Fruit fly (Drosophila melanogaster) whole organism, embryonic: Measurements from ENCODE around the gene CG15337.

Experiments
- Asciz ChIP-seq: fragments of 200-800 bp; sonication (Bioruptor generic); optimal IDR thresholded peaks from 2 replicates; lab custom pipeline; 2017; ENCODE audit warnings: missing biosample characterization, mild to moderate bottlenecking, missing genetic modification characterization, missing genetic modification reagents
- Awh ChIP-seq: fragments of 200-800 bp; sonication (Bioruptor generic); IDR thresholded peaks from 2 replicates; pipeline ENCODE4, ENCODE4 v1.3.6; 2022; ENCODE audit warnings: missing biosample characterization, missing genetic modification characterization
- CG10147 ChIP-seq: fragments of 200-800 bp; sonication (Bioruptor generic); optimal IDR thresholded peaks from 2 replicates; lab custom pipeline; 2019; ENCODE audit warnings: missing biosample characterization, mild to moderate bottlenecking, missing genetic modification characterization, moderate library complexity
- CG1024 ChIP-seq: fragments of 200-800 bp; sonication (Bioruptor generic); IDR thresholded peaks from 2 replicates; pipeline ENCODE4 v1.3.6; 2022; ENCODE audit warnings: missing biosample characterization, missing genetic modification characterization
- CG11696 ChIP-seq: fragments of 200-800 bp; sonication (Bioruptor generic); IDR thresholded peaks from 2 replicates; pipeline ENCODE4 v1.3.6; 2022; ENCODE audit warnings: missing biosample characterization, missing genetic modification characterization
- CG12219 ChIP-seq: fragments of 200-800 bp; sonication (Bioruptor generic); optimal IDR thresholded peaks from 3 replicates; lab custom pipeline; 2018; ENCODE audit warnings: missing biosample characterization, mild to moderate bottlenecking, missing genetic modification characterization
- CG12744 ChIP-seq: fragments of 200-800 bp; sonication (Bioruptor generic); optimal IDR thresholded peaks from 2 replicates; lab custom pipeline; 2016; ENCODE audit warnings: missing biosample characterization, missing genetic modification characterization
- CG12769 ChIP-seq: fragments of 200-800 bp; sonication (Bioruptor generic); optimal IDR thresholded peaks from 2 replicates; lab custom pipeline; 2019; ENCODE audit warnings: missing biosample characterization, mild to moderate bottlenecking, missing genetic modification characterization, moderate library complexity
- CG13624 ChIP-seq: fragments of 200-800 bp; sonication (Bioruptor generic); optimal IDR thresholded peaks from 2 replicates; lab custom pipeline; 2016; ENCODE audit warnings: missing biosample characterization, missing genetic modification characterization
- CG14860 ChIP-seq: fragments of 200-800 bp; sonication (Bioruptor generic); IDR thresholded peaks from 3 replicates; pipeline ENCODE4 v1.3.6; 2022; ENCODE audit warnings: missing biosample characterization, missing genetic modification characterization; ENCODE audit not compliant: partially characterized antibody
- CG15514 ChIP-seq: fragments of 200-800 bp; sonication (Bioruptor generic); optimal IDR thresholded peaks from 3 replicates; lab custom pipeline; 2017; ENCODE audit warnings: missing biosample characterization, missing genetic modification characterization, mild to moderate bottlenecking, moderate library complexity, missing genetic modification reagents
- CG16813 ChIP-seq: fragments of 200-800 bp; sonication (Bioruptor generic); IDR thresholded peaks from 3 replicates; pipeline ENCODE4 v1.3.6; 2022; ENCODE audit warnings: missing biosample characterization, missing genetic modification characterization; ENCODE audit not compliant: partially characterized antibody
- CG17829 ChIP-seq: fragments of 200-800 bp; optimal IDR thresholded peaks from 2 replicates; lab custom pipeline; 2019; ENCODE audit warnings: missing biosample characterization, mild to moderate bottlenecking, missing genetic modification characterization, moderate library complexity
- CG18619 ChIP-seq: fragments of 200-800 bp; sonication (Bioruptor generic); optimal IDR thresholded peaks from 3 replicates; lab custom pipeline; 2017; ENCODE audit warnings: missing biosample characterization, mild to moderate bottlenecking, missing genetic modification characterization
- CG2678 ChIP-seq: fragments of 200-800 bp; sonication (Bioruptor generic); optimal IDR thresholded peaks from 3 replicates; lab custom pipeline; 2019; ENCODE audit warnings: missing biosample characterization, mild to moderate bottlenecking, missing genetic modification characterization, moderate library complexity
- CG30020 ChIP-seq: fragments of 200-800 bp; optimal IDR thresholded peaks from 2 replicates; lab custom pipeline; 2019; ENCODE audit warnings: missing biosample characterization, mild to moderate bottlenecking, missing genetic modification characterization, moderate library complexity
- CG32772 ChIP-seq: fragments of 200-800 bp; sonication (Bioruptor generic); IDR thresholded peaks from 2 replicates; pipeline ENCODE4 v1.3.6; 2022; ENCODE audit warnings: missing biosample characterization, missing genetic modification characterization
- CG4820 ChIP-seq: fragments of 200-800 bp; sonication (Bioruptor generic); optimal IDR thresholded peaks from 3 replicates; lab custom pipeline; 2016; ENCODE audit warnings: missing biosample characterization, missing genetic modification characterization
- CG5180 ChIP-seq: fragments of 200-800 bp; sonication (Bioruptor generic); optimal IDR thresholded peaks from 3 replicates; lab custom pipeline; 2017; ENCODE audit warnings: missing biosample characterization, missing genetic modification characterization, mild to moderate bottlenecking, moderate library complexity, missing genetic modification reagents
- CG6272 ChIP-seq: fragments of 200-800 bp; sonication (Bioruptor generic); IDR thresholded peaks from 2 replicates; pipeline ENCODE4 v1.3.6; 2022; ENCODE audit warnings: missing biosample characterization, missing genetic modification characterization
- CG6683 ChIP-seq: fragments of 200-800 bp; sonication (Bioruptor generic); optimal IDR thresholded peaks from 2 replicates; lab custom pipeline; 2017; ENCODE audit warnings: missing biosample characterization, mild to moderate bottlenecking, missing genetic modification characterization, missing genetic modification reagents
- CG6689 ChIP-seq: fragments of 200-800 bp; sonication (Bioruptor generic); IDR thresholded peaks from 2 replicates; pipeline ENCODE4 v1.3.6; 2022; ENCODE audit warnings: missing biosample characterization, missing genetic modification characterization
- CG7372 ChIP-seq: fragments of 200-800 bp; sonication (Bioruptor generic); IDR thresholded peaks from 2 replicates; pipeline ENCODE4 v1.3.6; 2022; ENCODE audit warnings: missing biosample characterization, missing genetic modification characterization
- CG7745 ChIP-seq: fragments of 200-800 bp; sonication (Bioruptor generic); optimal IDR thresholded peaks from 2 replicates; lab custom pipeline; 2018; ENCODE audit warnings: missing biosample characterization, mild to moderate bottlenecking, missing genetic modification characterization, moderate library complexity
- D19B ChIP-seq: fragments of 200-800 bp; sonication (Bioruptor generic); optimal IDR thresholded peaks from 2 replicates; lab custom pipeline; 2017; ENCODE audit warnings: missing biosample characterization, mild to moderate bottlenecking, missing genetic modification characterization
- Fer2 ChIP-seq: fragments of 200-800 bp; sonication (Bioruptor generic); optimal IDR thresholded peaks from 2 replicates; lab custom pipeline; 2018; ENCODE audit warnings: missing biosample characterization, mild to moderate bottlenecking, missing genetic modification characterization, moderate library complexity
- HLH3B ChIP-seq: fragments of 200-800 bp; sonication (Bioruptor generic); IDR thresholded peaks from 2 replicates; pipeline ENCODE4 v1.3.6; 2022; ENCODE audit warnings: missing biosample characterization, missing genetic modification characterization
- HLHmδ ChIP-seq: fragments of 200-800 bp; sonication (Bioruptor generic); optimal IDR thresholded peaks from 2 replicates; lab custom pipeline; 2018; ENCODE audit warnings: missing biosample characterization, mild to moderate bottlenecking, missing genetic modification characterization, moderate library complexity
- Lim3 ChIP-seq: fragments of 200-800 bp; sonication (Bioruptor generic); IDR thresholded peaks from 2 replicates; pipeline ENCODE4 v1.3.6; 2022; ENCODE audit warnings: missing biosample characterization, missing genetic modification characterization
- Mrtf ChIP-seq: fragments of 200-800 bp; sonication (Bioruptor generic); IDR thresholded peaks from 3 replicates; pipeline ENCODE4 v1.3.6; 2022; ENCODE audit warnings: missing biosample characterization, missing genetic modification characterization
- Opbp ChIP-seq: fragments of 200-800 bp; sonication (Bioruptor generic); IDR thresholded peaks from 3 replicates; pipeline ENCODE4 v1.3.6; 2022; ENCODE audit warnings: missing biosample characterization, missing genetic modification characterization; ENCODE audit not compliant: partially characterized antibody
- Scr ChIP-seq: fragments of 200-800 bp; sonication (Bioruptor generic); IDR thresholded peaks from 2 replicates; pipeline ENCODE4 v1.3.6; 2022; ENCODE audit warnings: missing biosample characterization, missing genetic modification characterization; ENCODE audit not compliant: partially characterized antibody
- Side ChIP-seq: fragments of 200-800 bp; sonication (Bioruptor generic); optimal IDR thresholded peaks from 2 replicates; lab custom pipeline; 2016; ENCODE audit warnings: missing biosample characterization, missing genetic modification characterization
- az2 ChIP-seq: fragments of 200-800 bp; sonication (Bioruptor generic); optimal IDR thresholded peaks from 3 replicates; lab custom pipeline; 2016; ENCODE audit warnings: missing biosample characterization, missing genetic modification characterization
- chinmo ChIP-seq: fragments of 200-800 bp; sonication (Bioruptor generic); IDR thresholded peaks from 4 replicates; pipeline ENCODE4 v1.3.6; 2022; ENCODE audit warnings: missing biosample characterization, missing genetic modification characterization; ENCODE audit not compliant: partially characterized antibody
- cwo ChIP-seq: fragments of 200-800 bp; sonication (Bioruptor generic); optimal IDR thresholded peaks from 3 replicates; lab custom pipeline; 2017; ENCODE audit warnings: missing biosample characterization, missing genetic modification characterization, mild to moderate bottlenecking, moderate library complexity, missing genetic modification reagents
- exex ChIP-seq: fragments of 200-800 bp; sonication (Bioruptor generic); optimal IDR thresholded peaks from 4 replicates; lab custom pipeline; 2018; ENCODE audit warnings: missing biosample characterization, mild to moderate bottlenecking, missing genetic modification characterization, moderate library complexity
- fd3F ChIP-seq: fragments of 200-800 bp; sonication (Bioruptor generic); optimal IDR thresholded peaks from 2 replicates; lab custom pipeline; 2018; ENCODE audit warnings: missing biosample characterization, mild to moderate bottlenecking, missing genetic modification characterization, moderate library complexity
- grn ChIP-seq: fragments of 200-800 bp; sonication (Bioruptor generic); optimal IDR thresholded peaks from 3 replicates; lab custom pipeline; 2017; ENCODE audit warnings: missing biosample characterization, missing genetic modification characterization
- inv ChIP-seq: fragments of 200-800 bp; sonication (Bioruptor generic); IDR thresholded peaks from 2 replicates; pipeline ENCODE4 v1.3.6; 2022; ENCODE audit warnings: missing biosample characterization, missing genetic modification characterization; ENCODE audit not compliant: partially characterized antibody
- oc ChIP-seq: fragments of 200-800 bp; sonication (Bioruptor generic); optimal IDR thresholded peaks from 2 replicates; lab custom pipeline; 2018; ENCODE audit warnings: missing biosample characterization, mild to moderate bottlenecking, missing genetic modification characterization, moderate library complexity
- onecut ChIP-seq: fragments of 200-800 bp; sonication (Bioruptor generic); IDR thresholded peaks from 2 replicates; pipeline ENCODE4 v1.3.6; 2022; ENCODE audit warnings: missing biosample characterization, missing genetic modification characterization
- phol ChIP-seq: fragments of 200-800 bp; sonication (Bioruptor generic); optimal IDR thresholded peaks from 3 replicates; lab custom pipeline; 2018; ENCODE audit warnings: missing biosample characterization, mild to moderate bottlenecking, missing genetic modification characterization, moderate library complexity
- sim ChIP-seq: fragments of 200-800 bp; sonication (Bioruptor generic); IDR thresholded peaks from 2 replicates; pipeline ENCODE4 v1.3.6; 2022; ENCODE audit warnings: missing biosample characterization, missing genetic modification characterization
- twi ChIP-seq: fragments of 200-800 bp; optimal IDR thresholded peaks from 2 replicates; lab custom pipeline; 2019; ENCODE audit warnings: missing biosample characterization, mild to moderate bottlenecking, missing genetic modification characterization, moderate library complexity
- vvl ChIP-seq: fragments of 200-800 bp; sonication (Bioruptor generic); IDR thresholded peaks from 2 replicates; pipeline ENCODE4 v1.3.6; 2022; ENCODE audit warnings: missing biosample characterization, missing genetic modification characterization
- zf30C ChIP-seq: fragments of 200-800 bp; sonication (Bioruptor generic); optimal IDR thresholded peaks from 3 replicates; lab custom pipeline; 2018; ENCODE audit warnings: missing biosample characterization, mild to moderate bottlenecking, missing genetic modification characterization

Gene CG15337

DNA sequence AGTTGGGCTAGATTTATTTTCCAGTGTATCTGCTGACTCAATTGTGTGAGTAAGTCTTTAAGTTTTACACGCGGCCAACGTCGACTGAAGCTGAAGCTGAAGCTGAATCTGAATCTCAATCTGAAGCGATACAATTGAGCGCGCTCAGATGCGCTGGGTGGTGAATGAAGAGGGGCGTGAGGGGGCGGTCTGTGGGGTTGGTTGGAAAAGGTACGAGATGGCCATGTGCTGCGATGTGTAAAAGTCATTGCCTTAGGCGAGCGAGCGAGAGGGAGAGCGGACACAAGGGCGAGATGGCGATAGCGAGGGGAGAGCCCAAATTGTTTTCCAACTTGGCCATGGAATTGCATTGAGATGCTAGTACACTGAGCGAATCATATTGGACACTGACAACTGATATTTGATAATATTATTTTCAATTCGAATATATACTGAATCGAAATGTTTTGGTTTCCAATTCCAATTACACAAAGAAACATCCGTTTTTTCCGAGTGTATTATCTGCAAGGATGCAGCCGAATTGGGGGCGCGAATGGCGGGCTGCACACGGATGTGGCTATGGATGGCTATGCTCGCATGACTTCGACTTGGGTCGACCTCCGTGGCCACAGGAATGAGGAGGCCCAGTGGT is 36.9 kb downstream of the CG15337 start (continued):
- TF ChIP-seq Mrtf (GFP tag; lab: Robert Waterston, UW) (peak; percentile 61; the same call in 2 of the 3 replicates), HLHmδ (GFP tag; lab: Kevin White, UChicago) (no peak), CG16813 (GFP tag; lab: Robert Waterston, UW) (no peak), vvl (GFP tag; lab: Robert Waterston, UW) (peak; percentile 76), CG6689 (GFP tag; lab: Robert Waterston, UW) (no peak), phol (tag; lab: Kevin White, UChicago) (peak; percentile 57), CG14860 (GFP tag; lab: Robert Waterston, UW) (no peak), CG30020 (tag; lab: Kevin White, UChicago) (no peak), Scr (no peak), CG4820 (GFP tag; lab: Kevin White, UChicago) (peak; percentile 48), zf30C (GFP tag; lab: Kevin White, UChicago) (no peak), CG10147 (GFP tag; lab: Kevin White, UChicago) (no peak), inv (no peak), CG12219 (GFP tag; lab: Kevin White, UChicago) (peak; percentile 25), CG6272 (GFP tag; lab: Robert Waterston, UW) (no peak), CG13624 (GFP tag; lab: Kevin White, UChicago) (no peak), CG1024 (GFP tag; lab: Robert Waterston, UW) (no peak), fd3F (GFP tag; lab: Kevin White, UChicago) (no peak), az2 (GFP tag; lab: Kevin White, UChicago) (peak; percentile 29)

DNA sequence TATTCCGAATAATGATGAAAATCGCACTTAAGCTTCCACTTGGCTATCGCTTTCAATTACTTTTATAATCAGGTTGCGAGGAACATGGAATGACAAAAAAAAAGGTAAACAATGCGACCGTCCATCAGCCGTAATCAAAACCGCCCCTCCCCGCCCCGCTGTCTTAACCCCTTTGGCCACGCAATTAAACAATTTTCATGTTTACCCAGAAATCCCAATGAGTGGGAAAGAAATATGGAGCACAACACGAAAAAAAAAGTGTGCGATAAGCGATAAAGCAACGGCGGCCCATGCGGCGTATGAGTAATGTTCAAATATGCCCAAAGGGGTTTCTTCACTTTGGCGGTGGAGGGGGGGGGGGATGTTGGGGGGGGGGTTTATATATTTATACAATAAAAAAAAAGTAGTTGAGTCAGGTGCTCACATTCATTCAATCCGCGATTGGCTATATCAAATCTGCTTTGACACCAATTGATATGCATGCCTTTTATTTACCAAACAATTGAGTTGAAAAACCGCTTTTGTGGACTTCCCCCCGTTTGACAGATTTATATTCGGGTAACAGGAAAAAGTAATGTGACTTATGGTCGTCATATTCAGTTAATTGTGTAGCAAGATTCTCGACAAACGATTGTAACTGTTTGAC is 39.2 kb downstream of the CG15337 start:
- no peak for TF ChIP-seq D19B (GFP tag; lab: Kevin White, UChicago)
- peak; percentile 74 for TF ChIP-seq cwo (GFP tag; lab: Kevin White, UChicago)
- no peak for TF ChIP-seq CG11696 (GFP tag; lab: Robert Waterston, UW)
- TF ChIP-seq Fer2 (tag; lab: Kevin White, UChicago), result no peak
- TF ChIP-seq chinmo, result 0 out of 4 replicates have a peak, but pooled peaks have one; percentile 14
- no peak for TF ChIP-seq sim (GFP tag; lab: Robert Waterston, UW)
- TF ChIP-seq Opbp (GFP tag; lab: Robert Waterston, UW), result no peak
- TF ChIP-seq CG7372 (GFP tag; lab: Robert Waterston, UW), result peak; percentile 61; the same call in 1 of the 2 replicates
- TF ChIP-seq CG2678 (tag; lab: Kevin White, UChicago), result peak; percentile 29
- TF ChIP-seq CG5180 (GFP tag; lab: Kevin White, UChicago), result peak; percentile 44
- no peak for TF ChIP-seq CG6683
- peak; percentile 47; the same call in 1 of the 2 replicates for TF ChIP-seq CG32772
- no peak; the same call in 1 of the 2 replicates for TF ChIP-seq Lim3
- TF ChIP-seq HLH3B (GFP tag; lab: Robert Waterston, UW), result peak; percentile 5; the same call in 1 of the 2 replicates
- peak; percentile 14 for TF ChIP-seq oc (tag; lab: Kevin White, UChicago)
- TF ChIP-seq CG17829 (tag; lab: Kevin White, UChicago), result no peak
- no peak for TF ChIP-seq Side
- TF ChIP-seq Asciz (GFP tag; lab: Kevin White, UChicago), result no peak
- no peak for TF ChIP-seq CG7745
- peak; percentile 65 for TF ChIP-seq grn
- peak; percentile 95 for TF ChIP-seq exex
- TF ChIP-seq CG15514 (GFP tag; lab: Kevin White, UChicago), result peak; percentile 22
- TF ChIP-seq Awh (GFP tag; lab: Robert Waterston, UW), result peak; percentile 29; the same call in 1 of the 2 replicates
- no peak for TF ChIP-seq CG12744 (GFP tag; lab: Kevin White, UChicago)
- TF ChIP-seq onecut (GFP tag; lab: Robert Waterston, UW), result no peak
- peak; percentile 69 for TF ChIP-seq CG12769 (tag; lab: Kevin White, UChicago)
- peak; percentile 24 for TF ChIP-seq CG18619 (GFP tag; lab: Kevin White, UChicago)
- TF ChIP-seq twi, result no peak
